Fruit fly (Drosophila melanogaster) whole organism, embryonic: ENCODE measurements around the gene wls.

Source experiments
- ATbp ChIP-seq: fragments of 200-800 bp; sonication (Bioruptor generic); optimal IDR thresholded peaks from 2 replicates; lab custom pipeline; 2017; ENCODE audit warnings: missing biosample characterization, mild to moderate bottlenecking, missing genetic modification characterization, missing genetic modification reagents
- Asciz ChIP-seq: fragments of 200-800 bp; sonication (Bioruptor generic); optimal IDR thresholded peaks from 2 replicates; lab custom pipeline; 2017; ENCODE audit warnings: missing biosample characterization, mild to moderate bottlenecking, missing genetic modification characterization, missing genetic modification reagents
- CG10209 ChIP-seq: fragments of 200-800 bp; sonication (Bioruptor generic); optimal IDR thresholded peaks from 3 replicates; lab custom pipeline; 2017; ENCODE audit warnings: missing biosample characterization, mild to moderate bottlenecking, missing genetic modification characterization, missing genetic modification reagents
- CG10366 ChIP-seq: fragments of 200-800 bp; sonication (Bioruptor generic); IDR thresholded peaks from 2 replicates; pipeline ENCODE4 v1.3.6; 2022; ENCODE audit warnings: missing biosample characterization, missing genetic modification characterization
- CG10431 ChIP-seq: fragments of 200-800 bp; sonication (Bioruptor generic); optimal IDR thresholded peaks from 3 replicates; lab custom pipeline; 2018; ENCODE audit warnings: missing biosample characterization, mild to moderate bottlenecking, missing genetic modification characterization
- CG10462 ChIP-seq: fragments of 200-800 bp; sonication (Bioruptor generic); optimal IDR thresholded peaks from 2 replicates; lab custom pipeline; 2016; ENCODE audit warnings: missing biosample characterization, missing genetic modification characterization
- CG11247 ChIP-seq: fragments of 200-800 bp; sonication (Bioruptor generic); IDR thresholded peaks from 2 replicates; pipeline ENCODE4 v1.3.6; 2022; ENCODE audit warnings: missing biosample characterization, missing genetic modification characterization
- CG12391 ChIP-seq: fragments of 200-800 bp; sonication (Bioruptor generic); optimal IDR thresholded peaks from 3 replicates; lab custom pipeline; 2018; ENCODE audit warnings: missing biosample characterization, mild to moderate bottlenecking, missing genetic modification characterization, moderate library complexity
- CG17385 ChIP-seq: fragments of 200-800 bp; sonication (Bioruptor generic); optimal IDR thresholded peaks from 3 replicates; lab custom pipeline; 2018; ENCODE audit warnings: missing biosample characterization, mild to moderate bottlenecking, missing genetic modification characterization
- CG18011 ChIP-seq: fragments of 200-800 bp; sonication (Bioruptor generic); optimal IDR thresholded peaks from 2 replicates; lab custom pipeline; 2017; ENCODE audit warnings: missing biosample characterization, missing genetic modification characterization, mild to moderate bottlenecking, moderate library complexity, missing genotype
- CG18262 ChIP-seq: fragments of 200-800 bp; optimal IDR thresholded peaks from 3 replicates; lab custom pipeline; 2019; ENCODE audit warnings: missing biosample characterization, mild to moderate bottlenecking, missing genetic modification characterization, moderate library complexity
- CG18599 ChIP-seq: fragments of 200-800 bp; sonication (Bioruptor generic); optimal IDR thresholded peaks from 3 replicates; lab custom pipeline; 2017; ENCODE audit warnings: missing biosample characterization, missing genetic modification characterization, mild to moderate bottlenecking, moderate library complexity, missing genetic modification reagents
- CG2116 ChIP-seq: fragments of 200-800 bp; sonication (Bioruptor generic); optimal IDR thresholded peaks from 3 replicates; lab custom pipeline; 2018; ENCODE audit warnings: missing biosample characterization, mild to moderate bottlenecking, missing genetic modification characterization
- CG2678 ChIP-seq: fragments of 200-800 bp; sonication (Bioruptor generic); optimal IDR thresholded peaks from 3 replicates; lab custom pipeline; 2019; ENCODE audit warnings: missing biosample characterization, mild to moderate bottlenecking, missing genetic modification characterization, moderate library complexity
- CG31441 ChIP-seq: fragments of 200-800 bp; sonication (Bioruptor generic); IDR thresholded peaks from 2 replicates; pipeline ENCODE4 v1.3.6; 2022; ENCODE audit warnings: missing biosample characterization, missing genetic modification characterization
- CG34224 ChIP-seq: fragments of 200-800 bp; sonication (Bioruptor generic); IDR thresholded peaks from 3 replicates; pipeline ENCODE4 v1.3.6; 2022; ENCODE audit warnings: missing biosample characterization, missing genetic modification characterization; ENCODE audit not compliant: partially characterized antibody
- CG7556 ChIP-seq: fragments of 200-800 bp; sonication (Bioruptor generic); optimal IDR thresholded peaks from 2 replicates; lab custom pipeline; 2017; ENCODE audit warnings: missing biosample characterization, mild to moderate bottlenecking, missing genetic modification characterization
- CG7745 ChIP-seq: fragments of 200-800 bp; sonication (Bioruptor generic); optimal IDR thresholded peaks from 2 replicates; lab custom pipeline; 2018; ENCODE audit warnings: missing biosample characterization, mild to moderate bottlenecking, missing genetic modification characterization, moderate library complexity
- CG9797 ChIP-seq: fragments of 200-800 bp; sonication (Bioruptor generic); optimal IDR thresholded peaks from 3 replicates; lab custom pipeline; 2018; ENCODE audit warnings: missing biosample characterization, mild to moderate bottlenecking, missing genetic modification characterization
- Dfd ChIP-seq, 2 experiments: fragments of >200 bp; optimal IDR thresholded peaks; 2 replicates each; lab custom pipeline; 2017; ENCODE audit warnings: missing biosample characterization in 2 of 2, missing genetic modification characterization in 2 of 2
- Eip74EF ChIP-seq, 2 experiments: fragments of 200-800 bp in 1 of 2; fragments of >200 bp in 1 of 2; sonication (Bioruptor generic) in 1 of 2; optimal IDR thresholded peaks; 2 replicates each; lab custom pipeline; 2017 to 2019; ENCODE audit warnings: missing biosample characterization in 2 of 2, missing genetic modification characterization in 2 of 2, mild to moderate bottlenecking in 1 of 2, moderate library complexity in 1 of 2
- Ets65A ChIP-seq: fragments of 200-800 bp; sonication (Bioruptor generic); peaks from one replicate; lab custom pipeline; 2016; ENCODE audit warnings: missing biosample characterization, missing genetic modification characterization
- Hmr ChIP-seq: fragments of 200-800 bp; sonication (Bioruptor generic); optimal IDR thresholded peaks from 3 replicates; lab custom pipeline; 2017; ENCODE audit warnings: mild to moderate bottlenecking, missing biosample characterization, missing genetic modification reagents, missing genetic modification characterization
- Hr3 ChIP-seq: fragments of 200-800 bp; sonication (Bioruptor generic); optimal IDR thresholded peaks from 3 replicates; lab custom pipeline; 2016; ENCODE audit warnings: missing biosample characterization, missing genetic modification characterization
- Hr51 ChIP-seq, 2 experiments: fragments of 200-800 bp; sonication (Bioruptor generic); optimal IDR thresholded peaks; 2 replicates in 1 of 2; 3 replicates in 1 of 2; lab custom pipeline; 2016 to 2018; ENCODE audit warnings: missing biosample characterization in 2 of 2, missing genetic modification characterization in 2 of 2, mild to moderate bottlenecking in 1 of 2, moderate library complexity in 1 of 2
- Lim3 ChIP-seq: fragments of 200-800 bp; sonication (Bioruptor generic); IDR thresholded peaks from 2 replicates; pipeline ENCODE4 v1.3.6; 2022; ENCODE audit warnings: missing biosample characterization, missing genetic modification characterization
- Mrtf ChIP-seq: fragments of 200-800 bp; sonication (Bioruptor generic); IDR thresholded peaks from 3 replicates; pipeline ENCODE4 v1.3.6; 2022; ENCODE audit warnings: missing biosample characterization, missing genetic modification characterization
- NfI ChIP-seq: fragments of 200-800 bp; sonication (Bioruptor generic); optimal IDR thresholded peaks from 3 replicates; lab custom pipeline; 2018; ENCODE audit warnings: missing biosample characterization, mild to moderate bottlenecking, missing genetic modification characterization, moderate library complexity
- Oli ChIP-seq: fragments of 200-800 bp; sonication (Bioruptor generic); optimal IDR thresholded peaks from 2 replicates; lab custom pipeline; 2018; ENCODE audit warnings: missing biosample characterization, mild to moderate bottlenecking, missing genetic modification characterization, moderate library complexity
- PHDP ChIP-seq: fragments of 200-800 bp; sonication (Bioruptor generic); optimal IDR thresholded peaks from 3 replicates; lab custom pipeline; 2018; ENCODE audit warnings: missing biosample characterization, mild to moderate bottlenecking, missing genetic modification characterization, moderate library complexity
- Six4 ChIP-seq: fragments of 200-800 bp; sonication (Bioruptor generic); optimal IDR thresholded peaks from 2 replicates; lab custom pipeline; 2016; ENCODE audit warnings: missing biosample characterization, missing genetic modification characterization
- Sox100B ChIP-seq: fragments of 200-800 bp; sonication (Bioruptor generic); optimal IDR thresholded peaks from 3 replicates; lab custom pipeline; 2018; ENCODE audit warnings: missing biosample characterization, mild to moderate bottlenecking, missing genetic modification characterization
- Sox102F ChIP-seq: fragments of 200-800 bp; sonication (Bioruptor generic); optimal IDR thresholded peaks from 2 replicates; lab custom pipeline; 2018; ENCODE audit warnings: missing biosample characterization, mild to moderate bottlenecking, missing genetic modification characterization, moderate library complexity
- Ssrp ChIP-seq: fragments of 200-800 bp; sonication (Bioruptor generic); optimal IDR thresholded peaks from 2 replicates; lab custom pipeline; 2018; ENCODE audit warnings: missing biosample characterization, mild to moderate bottlenecking, missing genetic modification characterization, moderate library complexity
- Xbp1 ChIP-seq: fragments of 200-800 bp; sonication (Bioruptor generic); optimal IDR thresholded peaks from 3 replicates; lab custom pipeline; 2016; ENCODE audit warnings: missing biosample characterization, mild to moderate bottlenecking, missing genetic modification characterization
- ap ChIP-seq: fragments of 200-800 bp; sonication (Bioruptor generic); IDR thresholded peaks from 2 replicates; pipeline ENCODE4 v1.3.6; 2022; ENCODE audit warnings: missing biosample characterization, missing genetic modification characterization
- bsh ChIP-seq, 2 experiments: fragments of 200-800 bp; sonication (Bioruptor generic); optimal IDR thresholded peaks; 2 replicates each; lab custom pipeline; 2017 to 2018; ENCODE audit warnings: mild to moderate bottlenecking in 2 of 2, missing biosample characterization in 2 of 2, missing genetic modification characterization in 2 of 2, moderate library complexity in 1 of 2
- cato ChIP-seq: fragments of 200-800 bp; sonication (Bioruptor generic); optimal IDR thresholded peaks from 2 replicates; lab custom pipeline; 2016; ENCODE audit warnings: missing biosample characterization, missing genetic modification characterization, borderline replicate concordance
- cg ChIP-seq: fragments of 200-800 bp; sonication (Bioruptor generic); optimal IDR thresholded peaks from 3 replicates; lab custom pipeline; 2019; ENCODE audit warnings: missing biosample characterization, mild to moderate bottlenecking, missing genetic modification characterization, moderate library complexity
- fd96Cb ChIP-seq: fragments of 200-800 bp; sonication (Bioruptor generic); optimal IDR thresholded peaks from 2 replicates; lab custom pipeline; 2018; ENCODE audit warnings: missing biosample characterization, mild to moderate bottlenecking, missing genetic modification characterization, moderate library complexity
- gcm2 ChIP-seq: fragments of 200-800 bp; sonication (Bioruptor generic); optimal IDR thresholded peaks from 2 replicates; lab custom pipeline; 2016; ENCODE audit warnings: missing biosample characterization, missing genetic modification characterization
- gfzf ChIP-seq: fragments of 200-800 bp; sonication (Bioruptor generic); optimal IDR thresholded peaks from 2 replicates; lab custom pipeline; 2016; ENCODE audit warnings: missing biosample characterization, mild to moderate bottlenecking, missing genetic modification characterization, moderate library complexity
- grau ChIP-seq: fragments of 200-800 bp; optimal IDR thresholded peaks from 3 replicates; lab custom pipeline; 2019; ENCODE audit warnings: missing biosample characterization, mild to moderate bottlenecking, missing genetic modification characterization, moderate library complexity
- luna ChIP-seq: fragments of 200-800 bp; sonication (Bioruptor generic); optimal IDR thresholded peaks from 2 replicates; lab custom pipeline; 2016; ENCODE audit warnings: missing biosample characterization, missing genetic modification characterization
- mirr ChIP-seq: fragments of 200-800 bp; sonication (Bioruptor generic); optimal IDR thresholded peaks from 3 replicates; lab custom pipeline; 2018; ENCODE audit warnings: missing biosample characterization, mild to moderate bottlenecking, missing genetic modification characterization
- nmo ChIP-seq: fragments of 200-800 bp; sonication (Bioruptor generic); optimal IDR thresholded peaks from 2 replicates; lab custom pipeline; 2018; ENCODE audit warnings: missing biosample characterization, mild to moderate bottlenecking, missing genetic modification characterization, moderate library complexity
- rib ChIP-seq: fragments of 200-800 bp; sonication (Bioruptor generic); IDR thresholded peaks from 2 replicates; pipeline ENCODE4 v1.3.6; 2022; ENCODE audit warnings: missing biosample characterization, missing genetic modification characterization
- ro ChIP-seq: fragments of 200-800 bp; sonication (Bioruptor generic); IDR thresholded peaks from 2 replicates; pipeline ENCODE4 v1.3.6; 2022; ENCODE audit warnings: missing biosample characterization, missing genetic modification characterization
- schlank ChIP-seq: fragments of 200-800 bp; sonication (Bioruptor generic); optimal IDR thresholded peaks from 2 replicates; lab custom pipeline; 2018; ENCODE audit warnings: missing biosample characterization, mild to moderate bottlenecking, missing genetic modification characterization
- vvl ChIP-seq: fragments of 200-800 bp; sonication (Bioruptor generic); IDR thresholded peaks from 2 replicates; pipeline ENCODE4 v1.3.6; 2022; ENCODE audit warnings: missing biosample characterization, missing genetic modification characterization

Gene wls

DNA sequence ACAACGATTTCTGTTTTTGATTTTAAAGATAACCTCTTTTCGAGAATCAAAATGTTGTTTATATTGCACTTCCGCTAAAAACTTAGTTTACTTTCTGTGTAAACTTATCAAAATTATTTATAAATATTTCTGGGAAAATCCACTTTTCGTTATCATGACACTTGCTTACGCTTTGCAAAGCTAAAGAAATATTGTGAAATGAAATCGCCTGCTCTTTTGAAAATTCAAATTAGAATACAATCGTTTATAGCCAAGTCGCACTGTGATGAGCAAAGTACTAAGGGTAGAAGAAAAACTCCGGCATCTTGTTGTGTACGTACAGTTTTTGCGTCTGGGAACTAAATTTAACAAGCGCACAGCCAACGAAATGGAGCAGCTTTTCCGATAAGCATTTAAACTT, 45.0 kb downstream of the wls start (continued):
- no peak for TF ChIP-seq ap
- no peak for TF ChIP-seq CG10462 (GFP tag; lab: Kevin White, UChicago)
- no peak for TF ChIP-seq gcm2 (GFP tag; lab: Kevin White, UChicago)
- TF ChIP-seq Asciz (GFP tag; lab: Kevin White, UChicago), result no peak
- no peak for TF ChIP-seq cg
- peak; percentile 34 for TF ChIP-seq CG18262 (tag; lab: Kevin White, UChicago)
- peak; percentile 1 for TF ChIP-seq CG18599 (GFP tag; lab: Kevin White, UChicago)
- peak; percentile 11 for TF ChIP-seq Ssrp (tag; lab: Kevin White, UChicago)
- no peak for TF ChIP-seq Dfd (GFP tag; optimal IDR thresholded peaks at IDR 0.05; lab: Kevin White, UChicago)
- TF ChIP-seq CG7745 (tag; lab: Kevin White, UChicago), result no peak
- peak; percentile 42 for TF ChIP-seq CG2678 (tag; lab: Kevin White, UChicago)
- TF ChIP-seq CG12391, result peak; percentile 17
- no peak for TF ChIP-seq CG9797 (GFP tag; lab: Kevin White, UChicago)
- TF ChIP-seq Eip74EF (GFP tag; optimal IDR thresholded peaks at IDR 0.05; lab: Kevin White, UChicago), result peak in 1 of 2 experiments; percentile 20
- TF ChIP-seq CG11247 (GFP tag; lab: Robert Waterston, UW), result no peak
- TF ChIP-seq CG10209 (GFP tag; lab: Kevin White, UChicago), result no peak
- TF ChIP-seq nmo (GFP tag; lab: Kevin White, UChicago), result peak; percentile 14
- TF ChIP-seq Sox102F (GFP tag; lab: Kevin White, UChicago), result peak; percentile 6
- no peak for TF ChIP-seq gfzf (GFP tag; lab: Kevin White, UChicago)
- no peak for TF ChIP-seq Six4 (GFP tag; lab: Kevin White, UChicago)
- no peak for TF ChIP-seq CG34224
- TF ChIP-seq rib (GFP tag; lab: Robert Waterston, UW), result no peak
- TF ChIP-seq CG7556 (GFP tag; lab: Kevin White, UChicago), result peak; percentile 6
- TF ChIP-seq CG18011 (GFP tag; lab: Kevin White, UChicago), result no peak
- TF ChIP-seq Hmr (GFP tag; lab: Kevin White, UChicago), result no peak
- no peak for TF ChIP-seq CG2116 (GFP tag; lab: Kevin White, UChicago)
- TF ChIP-seq ATbp (GFP tag; lab: Kevin White, UChicago), result no peak
- peak; percentile 32; the same call in 1 of the 2 replicates for TF ChIP-seq CG31441 (GFP tag; lab: Robert Waterston, UW)
- TF ChIP-seq luna, result no peak
- no peak for TF ChIP-seq Mrtf (GFP tag; lab: Robert Waterston, UW)
- TF ChIP-seq CG10366 (GFP tag; lab: Robert Waterston, UW), result no peak
- TF ChIP-seq Sox100B (GFP tag; lab: Kevin White, UChicago), result peak; percentile 10
- no peak for TF ChIP-seq vvl
- peak in 1 of 2 experiments; percentile 20 for TF ChIP-seq Hr51 (GFP tag; optimal IDR thresholded peaks at IDR 0.05; lab: Kevin White, UChicago)
- peak; percentile 1 for TF ChIP-seq Xbp1 (GFP tag; lab: Kevin White, UChicago)
- peak; percentile 44 for TF ChIP-seq Oli (tag; lab: Kevin White, UChicago)
- TF ChIP-seq CG17385 (GFP tag; lab: Kevin White, UChicago), result peak; percentile 15
- no peak for TF ChIP-seq Lim3 (GFP tag; lab: Robert Waterston, UW)
- peak in 1 of 2 experiments; percentile 10 for TF ChIP-seq bsh (GFP tag; optimal IDR thresholded peaks at IDR 0.05; lab: Kevin White, UChicago)
- TF ChIP-seq CG10431 (GFP tag; lab: Kevin White, UChicago), result no peak
- no peak for TF ChIP-seq ro (GFP tag; lab: Robert Waterston, UW)
- TF ChIP-seq fd96Cb (tag; lab: Kevin White, UChicago), result peak; percentile 7
- TF ChIP-seq Hr3 (GFP tag; lab: Kevin White, UChicago), result no peak
- TF ChIP-seq cato, result no peak
- no peak for TF ChIP-seq schlank (tag; lab: Kevin White, UChicago)
- TF ChIP-seq NfI (GFP tag; lab: Kevin White, UChicago), result peak; percentile 23
- no peak for TF ChIP-seq mirr (GFP tag; lab: Kevin White, UChicago)
- peak; percentile 24 for TF ChIP-seq Ets65A (GFP tag; lab: Kevin White, UChicago)
- peak; percentile 23 for TF ChIP-seq PHDP (tag; lab: Kevin White, UChicago)
- peak; percentile 89 for TF ChIP-seq grau (tag; lab: Kevin White, UChicago)
